Worm (Caenorhabditis elegans): ENCODE measurements around the gene Y58A7A.1.

DNA sequence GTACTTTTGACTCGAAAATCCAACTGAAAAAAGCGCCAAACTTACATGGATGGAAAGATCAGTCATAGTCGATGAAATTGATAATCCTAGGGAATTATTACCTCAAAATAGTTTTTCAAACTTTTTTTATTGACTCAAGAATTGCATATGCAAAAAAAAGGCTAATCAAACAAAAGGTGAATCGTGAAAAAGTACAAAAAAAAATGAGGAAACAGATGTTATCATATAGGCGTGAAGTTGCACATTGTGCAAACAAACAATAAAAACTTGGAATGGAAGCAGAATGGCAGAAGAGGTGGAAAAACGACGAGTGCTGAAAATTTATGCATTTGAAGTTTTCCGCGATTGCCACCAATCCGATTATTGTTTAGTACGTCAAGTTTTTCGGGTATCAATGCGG lies 23.2 kb downstream of the Y58A7A.1 start, which contains the start of gene exc-14:
- no peak for TF ChIP-seq hmg-4 (GFP tag; optimal IDR thresholded peaks at IDR 0.05)
- no peak for TF ChIP-seq ama-1 (optimal IDR thresholded peaks at IDR 0.05)
- no peak for TF ChIP-seq ets-7 (tag; optimal IDR thresholded peaks at IDR 0.05)
- TF ChIP-seq flt-1 (GFP tag; IDR thresholded peaks at IDR 0.05) = no peak
- no peak for TF ChIP-seq ceh-13 (GFP tag; optimal IDR thresholded peaks at IDR 0.05)
- TF ChIP-seq hnd-1 (tag; optimal IDR thresholded peaks at IDR 0.05) = no peak
- no peak for TF ChIP-seq tra-4 (tag; optimal IDR thresholded peaks at IDR 0.05)
- no peak for TF ChIP-seq sea-1 (GFP tag; conservative IDR thresholded peaks at IDR 0.05)
- TF ChIP-seq pes-1 (GFP tag; IDR thresholded peaks at IDR 0.05) = no peak
- TF ChIP-seq tbx-11 (GFP tag; IDR thresholded peaks at IDR 0.05) = no peak
- no peak for TF ChIP-seq ceh-36 (tag; optimal IDR thresholded peaks at IDR 0.05)
